Worm (Caenorhabditis elegans): ENCODE measurements around the gene ZK54.3.
A peak's percentile ranks its signal among the peaks of the same experiment; 100 is the strongest.

ZK54.3 gene

DNA sequence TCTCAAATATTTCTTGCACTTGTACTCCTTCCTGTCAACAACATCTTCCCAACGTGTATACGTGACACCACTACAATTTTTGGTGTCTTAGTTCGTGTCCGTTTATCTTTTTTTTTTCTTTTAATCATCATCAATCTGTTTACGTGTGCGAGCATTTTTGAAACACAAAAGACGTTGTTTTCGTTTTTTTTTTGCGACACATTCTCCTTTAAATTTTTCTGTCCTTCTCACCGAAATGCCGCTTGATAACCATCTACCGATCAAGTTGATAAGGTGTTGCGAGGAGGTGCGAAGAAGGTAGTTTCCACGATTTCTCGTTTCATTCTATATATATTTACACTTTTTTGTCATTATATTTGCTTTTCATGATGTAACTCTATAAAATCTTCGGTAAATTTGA, 43.7 kb upstream of the ZK54.3 start (continued):
- TF ChIP-seq ama-1 (optimal IDR thresholded peaks at IDR 0.05): no peak
- no peak for TF ChIP-seq lir-3 (tag; optimal IDR thresholded peaks at IDR 0.05)
- no peak for TF ChIP-seq fos-1 (tag; optimal IDR thresholded peaks at IDR 0.05)
- TF ChIP-seq nhr-41 (GFP tag; IDR thresholded peaks at IDR 0.05): no peak
- TF ChIP-seq pqm-1 (tag; optimal IDR thresholded peaks at IDR 0.05): peak; percentile 18
- no peak for TF ChIP-seq lin-39 (tag; optimal IDR thresholded peaks at IDR 0.05)
- no peak for TF ChIP-seq zfp-3 (GFP tag; conservative IDR thresholded peaks at IDR 0.05)
- TF ChIP-seq nhr-111 (GFP tag; optimal IDR thresholded peaks at IDR 0.05): no peak
- no peak for TF ChIP-seq F44E2.7 (GFP tag; IDR thresholded peaks at IDR 0.05)
- no peak for TF ChIP-seq pha-4 (GFP tag; IDR thresholded peaks at IDR 0.05)
- TF ChIP-seq pha-4 (tag; optimal IDR thresholded peaks at IDR 0.05): no peak
- no peak for TF ChIP-seq lin-15B (tag; optimal IDR thresholded peaks at IDR 0.05)
- TF ChIP-seq nhr-28 (tag; optimal IDR thresholded peaks at IDR 0.05): peak; percentile 9

DNA sequence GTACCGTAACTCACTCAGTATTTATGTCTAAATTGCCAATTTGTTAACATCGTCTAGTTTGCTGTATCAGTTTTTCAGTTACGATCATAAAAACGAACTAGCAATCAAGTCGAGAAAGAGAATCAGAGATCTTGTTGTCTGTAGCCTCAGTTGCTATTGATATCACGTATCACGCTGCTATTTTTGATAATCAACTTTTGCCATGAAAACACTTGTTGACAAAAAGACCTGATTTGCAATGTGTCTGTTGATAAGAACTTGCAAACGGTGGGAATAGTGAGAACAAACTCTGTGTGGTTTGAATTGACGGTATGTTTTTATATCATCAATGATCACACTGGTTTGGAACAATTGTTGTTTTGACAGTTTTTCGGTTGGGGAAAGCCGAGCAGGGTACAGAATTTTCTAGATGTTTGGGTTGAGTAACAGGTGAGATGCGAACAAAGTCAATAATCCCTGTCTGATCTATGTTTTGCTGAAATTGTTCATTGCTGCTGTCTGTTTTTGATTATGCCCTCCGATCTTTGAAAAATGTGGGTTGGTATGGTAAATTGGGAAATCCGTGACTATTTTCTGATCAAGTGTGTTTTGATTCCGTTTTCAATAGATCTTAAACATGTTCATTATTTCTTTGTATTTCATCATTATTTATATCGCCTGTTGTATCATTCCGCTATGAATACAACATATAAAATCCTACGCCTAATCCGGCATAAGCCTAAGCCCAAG, 42.4 kb upstream of the ZK54.3 start:
- TF ChIP-seq mdl-1 (tag; optimal IDR thresholded peaks at IDR 0.05): peak in 1 of 2 experiments; percentile 61
- no peak for TF ChIP-seq ZK337.2 (GFP tag; IDR thresholded peaks at IDR 0.05)
- no peak for TF ChIP-seq set-16 (GFP tag; IDR thresholded peaks at IDR 0.05)
- TF ChIP-seq hmg-1.1 (GFP tag; IDR thresholded peaks at IDR 0.05): 0 out of 2 replicates have a peak, but pooled peaks have one; percentile 8
- no peak for TF ChIP-seq lin-38 (GFP tag; IDR thresholded peaks at IDR 0.05)
- peak; percentile 10 for TF ChIP-seq nhr-102 (tag; optimal IDR thresholded peaks at IDR 0.05)
- TF ChIP-seq daf-16 (GFP tag; optimal IDR thresholded peaks at IDR 0.05): peak in 1 of 2 experiments; percentile 30
- peak; percentile 99 for TF ChIP-seq daf-16 (tag; optimal IDR thresholded peaks at IDR 0.05)
- peak; percentile 95 for TF ChIP-seq aha-1 (tag)
- peak; percentile 72 for TF ChIP-seq dmd-6 (GFP tag; IDR thresholded peaks at IDR 0.05)
- TF ChIP-seq pqm-1 (tag; optimal IDR thresholded peaks at IDR 0.05): peak; percentile 51
- no peak for TF ChIP-seq mxl-3 (GFP tag; optimal IDR thresholded peaks at IDR 0.05)
- TF ChIP-seq unc-62 (GFP tag; optimal IDR thresholded peaks at IDR 0.05 in 1 of 2): peak in 1 of 2 experiments; percentile 82
- TF ChIP-seq unc-62 (tag; optimal IDR thresholded peaks at IDR 0.05): no peak
- peak; percentile 78 for TF ChIP-seq nhr-28 (tag; optimal IDR thresholded peaks at IDR 0.05)
- TF ChIP-seq ceh-44 (GFP tag; IDR thresholded peaks at IDR 0.05): no peak
- no peak for TF ChIP-seq snpc-4 (tag; optimal IDR thresholded peaks at IDR 0.05)
- TF ChIP-seq dve-1 (tag; optimal IDR thresholded peaks at IDR 0.05; ENCODE audit: insufficient read depth): peak; percentile 80
- no peak for TF ChIP-seq zip-11 (GFP tag; IDR thresholded peaks at IDR 0.05)
- peak; percentile 75 for TF ChIP-seq hlh-11 (tag; optimal IDR thresholded peaks at IDR 0.05)
- TF ChIP-seq hlh-30 (tag; optimal IDR thresholded peaks at IDR 0.05; ENCODE audit: insufficient read depth): peak; percentile 18
- TF ChIP-seq ztf-7 (tag; optimal IDR thresholded peaks at IDR 0.05): no peak
- 0 out of 2 replicates have a peak, but pooled peaks have one; percentile 38 for TF ChIP-seq php-3 (GFP tag; IDR thresholded peaks at IDR 0.05)

DNA sequence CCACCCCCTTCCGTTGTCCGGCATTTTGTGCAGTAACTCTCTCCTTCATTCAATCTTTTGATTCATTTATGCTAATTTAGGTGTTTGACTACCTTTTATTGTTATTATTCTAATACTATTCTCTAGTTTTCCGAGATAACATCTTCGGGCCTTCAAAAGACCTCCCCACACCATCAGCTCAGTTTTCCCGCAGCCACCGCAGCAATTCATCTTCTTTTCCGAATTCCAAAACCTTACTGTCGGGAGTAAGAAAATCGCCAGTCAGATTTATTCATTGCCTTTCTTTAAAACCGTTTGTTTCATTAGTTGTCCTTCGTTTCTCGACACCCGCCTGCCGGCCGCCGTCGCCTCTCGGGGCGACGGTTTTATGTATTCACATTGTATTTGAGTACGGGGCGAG, 41.3 kb upstream of the ZK54.3 start:
- TF ChIP-seq zip-2 (tag; optimal IDR thresholded peaks at IDR 0.05): no peak
- TF ChIP-seq lin-13 (GFP tag; optimal IDR thresholded peaks at IDR 0.05): no peak
- TF ChIP-seq nhr-10 (tag; optimal IDR thresholded peaks at IDR 0.05): no peak
- no peak for TF ChIP-seq fkh-10 (GFP tag; optimal IDR thresholded peaks at IDR 0.05)
- TF ChIP-seq madf-9 (GFP tag; conservative IDR thresholded peaks at IDR 0.05): no peak
- no peak for TF ChIP-seq dmd-9 (GFP tag; IDR thresholded peaks at IDR 0.05)
